Fruit fly (Drosophila melanogaster): ENCODE results near the gene CG3345.
A peak's percentile ranks its signal among the peaks of the same experiment; 100 is the strongest.

The CG3345 gene

dm6 chr2L:224599-225385, 44.1 kb upstream of the CG3345 start (continued):
- no peak for TF ChIP-seq CG11696 (GFP tag; IDR thresholded peaks at IDR 0.05)
- TF ChIP-seq bowl (GFP tag; IDR thresholded peaks at IDR 0.05) = 0 out of 2 replicates have a peak, but pooled peaks have one; percentile 9
- TF ChIP-seq CG31441 (GFP tag; IDR thresholded peaks at IDR 0.05) = no peak
- no peak for TF ChIP-seq Sox102F (GFP tag; optimal IDR thresholded peaks at IDR 0.05)
- TF ChIP-seq cad (GFP tag; optimal IDR thresholded peaks at IDR 0.05) = no peak
- TF ChIP-seq BtbVII (GFP tag; optimal IDR thresholded peaks at IDR 0.05) = peak; percentile 70
- TF ChIP-seq CG7556 (GFP tag; optimal IDR thresholded peaks at IDR 0.05) = peak; percentile 82
- peak; percentile 66 for TF ChIP-seq bcd (GFP tag; optimal IDR thresholded peaks at IDR 0.05)
- TF ChIP-seq sim (GFP tag; IDR thresholded peaks at IDR 0.05) = no peak
- TF ChIP-seq Neu2 (GFP tag; optimal IDR thresholded peaks at IDR 0.05; ENCODE audit: borderline replicate concordance) = no peak
- no peak for TF ChIP-seq CG17912 (GFP tag; optimal IDR thresholded peaks at IDR 0.05)
- TF ChIP-seq D (optimal IDR thresholded peaks at IDR 0.05) = no peak
- peak; percentile 59 for TF ChIP-seq D (GFP tag; optimal IDR thresholded peaks at IDR 0.05)
- TF ChIP-seq wdn (GFP tag; IDR thresholded peaks at IDR 0.05) = peak; percentile 52; the same call in 1 of the 2 replicates
- peak; percentile 71 for TF ChIP-seq CG4707 (GFP tag; optimal IDR thresholded peaks at IDR 0.05)
- no peak for TF ChIP-seq gcm (GFP tag; optimal IDR thresholded peaks at IDR 0.05)
- TF ChIP-seq az2 (GFP tag; optimal IDR thresholded peaks at IDR 0.05) = peak; percentile 72
- TF ChIP-seq gro (GFP tag; optimal IDR thresholded peaks at IDR 0.05) = no peak
- TF ChIP-seq GATAe (GFP tag; conservative IDR thresholded peaks at IDR 0.05) = no peak
- no peak for TF ChIP-seq chinmo (GFP tag; IDR thresholded peaks at IDR 0.05; ENCODE audit: partially characterized antibody)
- TF ChIP-seq eve (GFP tag; optimal IDR thresholded peaks at IDR 0.05) = no peak
- peak; percentile 27 for TF ChIP-seq CG4854 (GFP tag; optimal IDR thresholded peaks at IDR 0.05)
- TF ChIP-seq D19B (GFP tag; optimal IDR thresholded peaks at IDR 0.05) = peak; percentile 41
- TF ChIP-seq slbo (GFP tag; IDR thresholded peaks at IDR 0.05) = peak; percentile 74; the same call in 1 of the 2 replicates
- TF ChIP-seq mld (GFP tag; IDR thresholded peaks at IDR 0.05; ENCODE audit: partially characterized antibody) = no peak
- TF ChIP-seq lov (optimal IDR thresholded peaks at IDR 0.05) = no peak
- TF ChIP-seq lov (GFP tag; IDR thresholded peaks at IDR 0.05) = no peak
- peak; percentile 13 for TF ChIP-seq salm (tag; optimal IDR thresholded peaks at IDR 0.05)
- TF ChIP-seq Mad (GFP tag; optimal IDR thresholded peaks at IDR 0.05) = peak; percentile 64
- no peak for TF ChIP-seq CG6791 (GFP tag; IDR thresholded peaks at IDR 0.05; ENCODE audit: partially characterized antibody)
- TF ChIP-seq Awh (GFP tag; IDR thresholded peaks at IDR 0.05) = peak; percentile 45; the same call in 1 of the 2 replicates
- TF ChIP-seq CG33213 (GFP tag; optimal IDR thresholded peaks at IDR 0.05) = peak; percentile 24
- TF ChIP-seq H15 (GFP tag; IDR thresholded peaks at IDR 0.05) = peak; percentile 43; the same call in 1 of the 3 replicates
- peak; percentile 48; the same call in 1 of the 3 replicates for TF ChIP-seq ase (GFP tag; IDR thresholded peaks at IDR 0.05)
- peak; percentile 63; the same call in 1 of the 2 replicates for TF ChIP-seq NFAT (GFP tag; IDR thresholded peaks at IDR 0.05)
- TF ChIP-seq croc (GFP tag; conservative IDR thresholded peaks at IDR 0.05) = 0 out of 3 replicates have a peak, but pooled peaks have one; percentile 26
- TF ChIP-seq run (tag; optimal IDR thresholded peaks at IDR 0.05) = no peak
- peak; percentile 74 for TF ChIP-seq Meics (GFP tag; optimal IDR thresholded peaks at IDR 0.05)
- no peak for TF ChIP-seq CG8765 (GFP tag; IDR thresholded peaks at IDR 0.05)
- TF ChIP-seq CG16779 (GFP tag; IDR thresholded peaks at IDR 0.05) = peak; percentile 46; the same call in 1 of the 2 replicates
- TF ChIP-seq danr (GFP tag; IDR thresholded peaks at IDR 0.05) = no peak
- peak; percentile 72 for TF ChIP-seq CG13424 (tag; optimal IDR thresholded peaks at IDR 0.05)
- TF ChIP-seq gfzf (GFP tag; optimal IDR thresholded peaks at IDR 0.05) = no peak
- no peak for TF ChIP-seq Dp (GFP tag; optimal IDR thresholded peaks at IDR 0.05)
- TF ChIP-seq CG1024 (GFP tag; IDR thresholded peaks at IDR 0.05) = peak; percentile 8; the same call in 1 of the 2 replicates
- TF ChIP-seq Asciz (GFP tag; optimal IDR thresholded peaks at IDR 0.05) = peak; percentile 16
- TF ChIP-seq Hr3 (GFP tag; optimal IDR thresholded peaks at IDR 0.05) = peak; percentile 59
- TF ChIP-seq pfk (GFP tag; optimal IDR thresholded peaks at IDR 0.05) = no peak
- no peak for TF ChIP-seq gcm2 (GFP tag; optimal IDR thresholded peaks at IDR 0.05)
- 0 out of 2 replicates have a peak, but pooled peaks have one; percentile 18 for TF ChIP-seq rib (GFP tag; IDR thresholded peaks at IDR 0.05)
